Fruit fly (Drosophila melanogaster) whole organism, adult: ENCODE data around the gene Jhbp4.

Experiments used
- CG11617 ChIP-seq: fragments of 200-800 bp; sonication (Bioruptor generic); optimal IDR thresholded peaks from 2 replicates; lab custom pipeline; 2017; ENCODE audit warnings: mild to moderate bottlenecking, missing biosample characterization, missing genetic modification reagents, missing genetic modification characterization
- CG12768 ChIP-seq: fragments of 200-800 bp; sonication (Bioruptor generic); optimal IDR thresholded peaks from 2 replicates; lab custom pipeline; 2017; ENCODE audit warnings: missing biosample characterization, missing genetic modification characterization, mild to moderate bottlenecking, moderate library complexity, missing genetic modification reagents
- CG14711 ChIP-seq: fragments of 200-800 bp; sonication (Bioruptor generic); optimal IDR thresholded peaks from 2 replicates; lab custom pipeline; 2018; ENCODE audit warnings: missing biosample characterization, mild to moderate bottlenecking, missing genetic modification characterization, moderate library complexity
- CG1620 ChIP-seq: fragments of 200-800 bp; sonication (Bioruptor generic); optimal IDR thresholded peaks from 2 replicates; lab custom pipeline; 2016; ENCODE audit warnings: missing biosample characterization, missing genetic modification characterization
- CG33017 ChIP-seq: fragments of 200-800 bp; sonication (Bioruptor generic); optimal IDR thresholded peaks from 2 replicates; lab custom pipeline; 2018; ENCODE audit warnings: missing biosample characterization, mild to moderate bottlenecking, missing genetic modification characterization, moderate library complexity
- CG5204 ChIP-seq: fragments of 200-800 bp; sonication (Bioruptor generic); optimal IDR thresholded peaks from 2 replicates; lab custom pipeline; 2016; ENCODE audit warnings: missing biosample characterization, missing genetic modification characterization
- CG7045 ChIP-seq: fragments of 200-800 bp; sonication (Bioruptor generic); optimal IDR thresholded peaks from 2 replicates; lab custom pipeline; 2017; ENCODE audit warnings: missing biosample characterization, mild to moderate bottlenecking, missing genetic modification characterization
- CG7101 ChIP-seq: fragments of 200-800 bp; sonication (Bioruptor generic); optimal IDR thresholded peaks from 2 replicates; lab custom pipeline; 2018; ENCODE audit warnings: missing biosample characterization, mild to moderate bottlenecking, missing genetic modification characterization, moderate library complexity
- Clk ChIP-seq: fragments of 200-800 bp; sonication (Bioruptor generic); optimal IDR thresholded peaks from 2 replicates; lab custom pipeline; 2017; ENCODE audit warnings: missing biosample characterization, missing genetic modification characterization
- Crg-1 ChIP-seq: fragments of 200-800 bp; sonication (Bioruptor generic); optimal IDR thresholded peaks from 2 replicates; lab custom pipeline; 2016; ENCODE audit warnings: missing biosample characterization, missing genetic modification characterization
- Hr96 ChIP-seq: fragments of 200-800 bp; sonication (Bioruptor generic); optimal IDR thresholded peaks from 2 replicates; lab custom pipeline; 2016; ENCODE audit warnings: missing biosample characterization, missing genetic modification characterization
- Mnt ChIP-seq: fragments of 200-800 bp; sonication (Bioruptor generic); optimal IDR thresholded peaks from 2 replicates; lab custom pipeline; 2016; ENCODE audit warnings: missing biosample characterization, mild to moderate bottlenecking, missing genetic modification characterization
- bab1 ChIP-seq: fragments of 200-800 bp; sonication (Bioruptor generic); optimal IDR thresholded peaks from 3 replicates; lab custom pipeline; 2019; ENCODE audit warnings: missing biosample characterization, mild to moderate bottlenecking, missing genetic modification characterization, moderate library complexity
- cic ChIP-seq: fragments of 200-800 bp; sonication (Bioruptor generic); optimal IDR thresholded peaks from 2 replicates; lab custom pipeline; 2017; ENCODE audit warnings: missing biosample characterization, mild to moderate bottlenecking, missing genetic modification characterization, moderate library complexity
- cnc ChIP-seq, 2 experiments: fragments of >200 bp; optimal IDR thresholded peaks; 2 replicates each; lab custom pipeline; 2017
- kay ChIP-seq: fragments of 200-800 bp; sonication (Bioruptor generic); peaks from one replicate; lab custom pipeline; 2016; ENCODE audit warnings: missing biosample characterization, missing genetic modification characterization, borderline replicate concordance
- ovo ChIP-seq: fragments of 200-800 bp; sonication (Bioruptor generic); optimal IDR thresholded peaks from 2 replicates; lab custom pipeline; 2016; ENCODE audit warnings: missing biosample characterization, missing genetic modification characterization
- pad ChIP-seq: fragments of 200-800 bp; sonication (Bioruptor generic); optimal IDR thresholded peaks from 3 replicates; lab custom pipeline; 2017; ENCODE audit warnings: missing biosample characterization, missing genetic modification characterization, mild to moderate bottlenecking, moderate library complexity, missing genetic modification reagents
- tj ChIP-seq: fragments of 200-800 bp; sonication (Bioruptor generic); optimal IDR thresholded peaks from 3 replicates; lab custom pipeline; 2017; ENCODE audit warnings: missing biosample characterization, mild to moderate bottlenecking, missing genetic modification characterization, moderate library complexity
- toe ChIP-seq: fragments of 200-800 bp; sonication (Bioruptor generic); optimal IDR thresholded peaks from 2 replicates; lab custom pipeline; 2016; ENCODE audit warnings: missing biosample characterization, missing genetic modification characterization

Gene Jhbp4

dm6 chr3R:16013580-16013979 is 29.7 kb upstream of the Jhbp4 start:
- no peak for TF ChIP-seq CG1620 (GFP tag; lab: Kevin White, UChicago)
- TF ChIP-seq CG7045 (GFP tag; lab: Kevin White, UChicago): no peak
- TF ChIP-seq CG11617 (GFP tag; lab: Kevin White, UChicago): no peak
- TF ChIP-seq Clk (GFP tag; lab: Kevin White, UChicago): no peak
- TF ChIP-seq bab1 (GFP tag; lab: Kevin White, UChicago): no peak
- no peak for TF ChIP-seq toe (GFP tag; lab: Kevin White, UChicago)
- TF ChIP-seq pad (GFP tag; lab: Kevin White, UChicago): no peak
- no peak for TF ChIP-seq cic (GFP tag; lab: Kevin White, UChicago)
- TF ChIP-seq Mnt: no peak
- TF ChIP-seq cnc (optimal IDR thresholded peaks at IDR 0.05; lab: Kevin White, UChicago): no peak
- no peak for TF ChIP-seq Hr96
- TF ChIP-seq ovo: no peak
- no peak for TF ChIP-seq CG33017 (tag; lab: Kevin White, UChicago)

dm6 chr3R:16014573-16014972 is 28.7 kb upstream of the Jhbp4 start:
- peak; percentile 4 for TF ChIP-seq Mnt
- no peak for TF ChIP-seq CG7045 (GFP tag; lab: Kevin White, UChicago)
- TF ChIP-seq cic (GFP tag; lab: Kevin White, UChicago): peak; percentile 88

DNA sequence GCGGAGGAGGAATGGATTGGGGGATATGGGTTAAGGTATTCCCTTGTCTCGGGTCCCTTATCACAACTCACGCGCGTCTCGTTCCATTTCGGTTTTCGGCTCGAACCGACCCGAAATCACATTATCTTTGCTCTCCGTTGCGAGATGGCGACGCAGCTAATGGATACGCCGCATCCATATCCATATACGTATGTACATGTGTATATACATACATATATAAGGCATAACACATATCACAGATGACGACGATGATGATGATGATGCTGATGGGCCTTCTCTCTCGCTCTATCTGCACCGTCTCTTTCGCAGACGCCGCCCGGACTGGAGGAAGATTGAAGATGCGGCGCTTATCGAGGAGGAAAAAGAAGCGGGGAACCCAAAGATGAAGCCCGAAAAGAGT is 21.3 kb upstream of the Jhbp4 start:
- TF ChIP-seq cnc (optimal IDR thresholded peaks at IDR 0.05; lab: Kevin White, UChicago) (no peak), CG14711 (tag; lab: Kevin White, UChicago) (no peak), CG7101 (tag; lab: Kevin White, UChicago) (no peak), Clk (GFP tag; lab: Kevin White, UChicago) (no peak), toe (GFP tag; lab: Kevin White, UChicago) (no peak), CG11617 (GFP tag; lab: Kevin White, UChicago) (no peak)

DNA sequence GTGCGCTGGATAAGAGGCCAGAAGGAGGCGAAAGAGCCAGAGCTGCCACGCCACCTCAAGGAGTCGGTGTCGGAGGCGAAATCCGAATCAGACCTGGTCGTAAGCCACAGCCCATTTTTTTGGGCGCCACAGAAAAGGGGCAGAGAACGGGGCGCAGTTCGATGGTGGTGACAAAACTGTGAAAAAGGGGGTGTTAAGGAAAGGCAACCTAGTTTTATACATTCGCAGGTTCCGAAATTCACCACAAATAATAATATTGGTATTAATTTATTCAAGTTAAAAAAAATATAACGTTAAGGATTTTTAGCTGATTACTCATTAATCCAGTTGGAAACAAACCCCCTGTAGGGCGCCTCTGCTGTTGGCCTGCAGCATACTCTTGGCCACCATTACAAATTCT is 19.7 kb upstream of the Jhbp4 start:
- no peak for TF ChIP-seq toe (GFP tag; lab: Kevin White, UChicago)
- no peak for TF ChIP-seq CG1620 (GFP tag; lab: Kevin White, UChicago)
- TF ChIP-seq Clk (GFP tag; lab: Kevin White, UChicago): no peak
- no peak for TF ChIP-seq tj (GFP tag; lab: Kevin White, UChicago)
- TF ChIP-seq CG33017 (tag; lab: Kevin White, UChicago): no peak
- TF ChIP-seq Crg-1 (GFP tag; lab: Kevin White, UChicago): no peak
- no peak for TF ChIP-seq ovo
- TF ChIP-seq pad (GFP tag; lab: Kevin White, UChicago): no peak
- TF ChIP-seq CG5204: no peak
- TF ChIP-seq CG14711 (tag; lab: Kevin White, UChicago): no peak
- no peak for TF ChIP-seq Hr96
- no peak for TF ChIP-seq Mnt
- TF ChIP-seq bab1 (GFP tag; lab: Kevin White, UChicago): no peak
- no peak for TF ChIP-seq cic (GFP tag; lab: Kevin White, UChicago)
- TF ChIP-seq CG7101 (tag; lab: Kevin White, UChicago): no peak
- no peak for TF ChIP-seq kay (GFP tag; lab: Kevin White, UChicago)

DNA sequence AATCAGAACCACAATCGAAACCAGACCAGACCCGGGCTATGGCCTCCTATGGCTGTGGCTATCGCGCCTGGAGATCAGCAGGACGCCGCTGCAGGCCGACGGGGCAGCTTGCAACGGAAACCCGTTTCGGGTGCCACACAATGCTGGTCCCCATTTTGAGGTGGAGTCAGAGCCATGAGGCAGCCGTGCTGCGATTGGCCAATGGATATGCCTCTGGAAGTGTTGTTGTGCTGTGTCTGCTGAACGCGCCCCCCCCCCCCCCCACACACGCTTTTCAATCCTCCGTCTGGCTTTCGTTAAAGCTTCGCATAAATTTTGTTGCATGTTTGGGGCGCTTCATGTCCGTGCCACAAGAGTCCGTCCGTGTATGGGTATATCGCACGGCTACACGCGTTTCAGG is 19.2 kb upstream of the Jhbp4 start:
- TF ChIP-seq toe (GFP tag; lab: Kevin White, UChicago) (no peak), cic (GFP tag; lab: Kevin White, UChicago) (no peak), Crg-1 (GFP tag; lab: Kevin White, UChicago) (no peak), ovo (no peak), CG11617 (GFP tag; lab: Kevin White, UChicago) (no peak), CG12768 (GFP tag; lab: Kevin White, UChicago) (no peak), tj (GFP tag; lab: Kevin White, UChicago) (no peak)

dm6 chr3R:16025587-16026223 is 17.6 kb upstream of the Jhbp4 start, which contains the start of gene pnr:
Gene pnr (plus strand): TSS chr3R:16026079.
- TF ChIP-seq pad (GFP tag; lab: Kevin White, UChicago) (peak; percentile 37), bab1 (GFP tag; lab: Kevin White, UChicago) (no peak), Clk (GFP tag; lab: Kevin White, UChicago) (no peak), CG7101 (tag; lab: Kevin White, UChicago) (no peak), CG11617 (GFP tag; lab: Kevin White, UChicago) (no peak), cic (GFP tag; lab: Kevin White, UChicago) (no peak), CG12768 (GFP tag; lab: Kevin White, UChicago) (no peak), ovo (peak; percentile 3), CG33017 (tag; lab: Kevin White, UChicago) (no peak), CG14711 (tag; lab: Kevin White, UChicago) (no peak)

- no peak for TF ChIP-seq Mnt
- TF ChIP-seq CG7101 (tag; lab: Kevin White, UChicago): no peak
- TF ChIP-seq tj (GFP tag; lab: Kevin White, UChicago): no peak
- no peak for TF ChIP-seq CG33017 (tag; lab: Kevin White, UChicago)
- TF ChIP-seq cic (GFP tag; lab: Kevin White, UChicago): no peak
- TF ChIP-seq pad (GFP tag; lab: Kevin White, UChicago): no peak
- TF ChIP-seq toe (GFP tag; lab: Kevin White, UChicago): no peak
- no peak for TF ChIP-seq CG11617 (GFP tag; lab: Kevin White, UChicago)
- no peak for TF ChIP-seq CG1620 (GFP tag; lab: Kevin White, UChicago)
- no peak for TF ChIP-seq Crg-1 (GFP tag; lab: Kevin White, UChicago)
- no peak for TF ChIP-seq CG14711 (tag; lab: Kevin White, UChicago)
- no peak for TF ChIP-seq bab1 (GFP tag; lab: Kevin White, UChicago)
- no peak for TF ChIP-seq CG12768 (GFP tag; lab: Kevin White, UChicago)
- TF ChIP-seq cnc (optimal IDR thresholded peaks at IDR 0.05; lab: Kevin White, UChicago): no peak
- no peak for TF ChIP-seq CG5204
- TF ChIP-seq kay (GFP tag; lab: Kevin White, UChicago): no peak
- no peak for TF ChIP-seq CG7045 (GFP tag; lab: Kevin White, UChicago)
- no peak for TF ChIP-seq ovo
These were observed 14.6 kb upstream of the Jhbp4 start for dm6 chr3R:16028651-16029050.
